Fruit fly (Drosophila melanogaster) whole organism, wandering third instar larva: ENCODE results near the gene Nepl16.

Experiments used
- Dfd ChIP-seq: fragments of >200 bp; optimal IDR thresholded peaks from 2 replicates; lab custom pipeline; 2017; ENCODE audit warnings: missing biosample characterization, missing genetic modification characterization
- Dif ChIP-seq: fragments of 200-275, 200-300 bp; sonication (Bioruptor generic); optimal IDR thresholded peaks from 2 replicates; lab custom pipeline; 2018; ENCODE audit warnings: missing biosample characterization, missing genetic modification characterization; ENCODE audit not compliant: partially characterized antibody
- GATAd ChIP-seq: sonication (Bioruptor generic); optimal IDR thresholded peaks from 2 replicates; lab custom pipeline; 2016; ENCODE audit warnings: missing biosample characterization, missing genetic modification characterization
- HLH106 ChIP-seq: fragments of 200-800 bp; optimal IDR thresholded peaks from 3 replicates; lab custom pipeline; 2019; ENCODE audit warnings: missing biosample characterization, mild to moderate bottlenecking, missing genetic modification characterization, moderate library complexity
- Hnf4 ChIP-seq: fragments of 200-800 bp; sonication (Bioruptor generic); optimal IDR thresholded peaks from 2 replicates; lab custom pipeline; 2016; ENCODE audit warnings: missing biosample characterization, mild to moderate bottlenecking, missing genetic modification characterization
- Hr83 ChIP-seq: fragments of 200-300 bp; sonication (Bioruptor generic); optimal IDR thresholded peaks from 2 replicates; lab custom pipeline; 2016; ENCODE audit warnings: missing biosample characterization, mild to moderate bottlenecking, missing genetic modification characterization, moderate library complexity; ENCODE audit not compliant: poor library complexity, severe bottlenecking
- N ChIP-seq: fragments of >200 bp; optimal IDR thresholded peaks from 2 replicates; lab custom pipeline; 2018; ENCODE audit warnings: missing biosample characterization, missing external identifiers, missing genetic modification characterization
- OdsH ChIP-seq: fragments of 200-800 bp; sonication (Bioruptor generic); optimal IDR thresholded peaks from 2 replicates; lab custom pipeline; 2016; ENCODE audit warnings: missing biosample characterization, mild to moderate bottlenecking, missing genetic modification characterization
- Vsx2 ChIP-seq: fragments of 200-300, 225-300 bp; sonication (Bioruptor generic); optimal IDR thresholded peaks from 2 replicates; lab custom pipeline; 2018; ENCODE audit warnings: missing biosample characterization, missing genetic modification characterization; ENCODE audit not compliant: partially characterized antibody
- h ChIP-seq: fragments of 200-800 bp; sonication (Bioruptor generic); optimal IDR thresholded peaks from 3 replicates; lab custom pipeline; 2016; ENCODE audit warnings: missing biosample characterization, mild to moderate bottlenecking, missing genetic modification characterization
- psq ChIP-seq: fragments of 200-800 bp; sonication (Bioruptor generic); optimal IDR thresholded peaks from 3 replicates; lab custom pipeline; 2017; ENCODE audit warnings: missing biosample characterization, mild to moderate bottlenecking, missing genetic modification characterization, moderate library complexity
- rgr ChIP-seq: fragments of 200-800 bp; sonication (Bioruptor generic); optimal IDR thresholded peaks from 3 replicates; lab custom pipeline; 2016; ENCODE audit warnings: missing biosample characterization, mild to moderate bottlenecking, missing genetic modification characterization
- usp ChIP-seq: fragments of >200 bp; optimal IDR thresholded peaks from 2 replicates; lab custom pipeline; 2017; ENCODE audit warnings: missing biosample characterization, missing genetic modification characterization

DNA sequence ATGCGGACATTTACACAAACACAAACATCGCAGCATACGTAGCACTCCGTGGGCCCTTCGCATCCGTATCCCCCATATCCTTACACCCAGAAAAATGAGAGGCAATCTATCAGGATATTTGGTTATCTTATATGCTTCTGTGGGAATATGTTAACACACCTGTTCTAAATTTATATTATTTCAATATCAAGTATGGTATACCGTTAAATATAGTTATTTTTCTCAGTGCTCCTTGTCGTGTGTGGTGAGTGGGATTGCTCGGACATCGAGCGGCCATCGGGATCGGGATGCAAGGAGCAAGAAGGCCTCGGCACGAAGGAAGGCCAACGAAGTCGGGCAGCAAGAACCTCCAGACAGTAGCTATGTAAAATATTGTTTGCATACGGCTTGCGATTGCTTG lies 49.2 kb upstream of the Nepl16 start:
- TF ChIP-seq Hnf4 (GFP tag; lab: Kevin White, UChicago) (no peak), psq (no peak), rgr (GFP tag; lab: Kevin White, UChicago) (no peak), HLH106 (tag; lab: Kevin White, UChicago) (no peak), OdsH (GFP tag; lab: Kevin White, UChicago) (no peak), h (GFP tag; lab: Kevin White, UChicago) (no peak), Hr83 (GFP tag; lab: Kevin White, UChicago) (no peak), Dfd (GFP tag; lab: Kevin White, UChicago) (no peak), N (GFP tag; lab: Kevin White, UChicago) (no peak), Vsx2 (GFP tag; lab: Kevin White, UChicago) (no peak), usp (no peak), GATAd (GFP tag; lab: Kevin White, UChicago) (no peak), Dif (GFP tag; lab: Kevin White, UChicago) (no peak)
